Worm (Caenorhabditis elegans) whole organism, L4 larva: ENCODE data around the gene mpst-3.

Source experiments
- F37D6.2 ChIP-seq: sonication (generic microtip); optimal IDR thresholded peaks from 2 replicates; lab custom pipeline; 2016; ENCODE audit warnings: mild to moderate bottlenecking, missing genetic modification characterization, missing compliant biosample characterization
- T20F7.1 ChIP-seq: fragments of 200-800 bp; sonication (Bioruptor generic); optimal IDR thresholded peaks from 2 replicates; lab custom pipeline; 2018; ENCODE audit warnings: mild to moderate bottlenecking, missing genetic modification characterization, missing compliant biosample characterization
- T26A8.4 ChIP-seq: fragments of 200-800 bp; sonication (Bioruptor generic); IDR thresholded peaks from 2 replicates; pipeline ENCODE4 v1.3.6; 2022; ENCODE audit warnings: missing genetic modification characterization, missing compliant biosample characterization
- Y105C5A.15 ChIP-seq: fragments of 200-800 bp; sonication (Bioruptor generic); IDR thresholded peaks from 2 replicates; pipeline ENCODE4 v1.3.6; 2022; ENCODE audit warnings: missing genetic modification characterization, missing compliant biosample characterization
- Y5F2A.4 ChIP-seq: fragments of 200-800 bp; sonication (Bioruptor generic); optimal IDR thresholded peaks from 2 replicates; lab custom pipeline; 2018; ENCODE audit warnings: mild to moderate bottlenecking, missing genetic modification characterization, missing compliant biosample characterization
- aha-1 ChIP-seq: fragments of 150-350 bp; peaks from one replicate; lab custom pipeline; 2014; ENCODE audit warnings: missing biosample characterization, missing genetic modification characterization
- ceh-82 ChIP-seq: sonication (generic microtip); optimal IDR thresholded peaks from 2 replicates; lab custom pipeline; 2017; ENCODE audit warnings: missing biosample characterization, missing genetic modification characterization
- ces-1 ChIP-seq: fragments of 150-350 bp; sonication (generic microtip); optimal IDR thresholded peaks from 4 replicates; lab custom pipeline; 2014; ENCODE audit warnings: missing biosample characterization, missing genetic modification reagents, missing genetic modification characterization
- ctbp-1 ChIP-seq: fragments of 200-800 bp; sonication (Bioruptor generic); IDR thresholded peaks from 2 replicates; pipeline ENCODE4 v1.3.6; 2022; ENCODE audit warnings: missing genetic modification reagents, missing genetic modification characterization, missing compliant biosample characterization
- daf-16 ChIP-seq, 3 experiments: sonication (generic microtip); optimal IDR thresholded peaks; 2 replicates each; lab custom pipeline; 2016 to 2017; ENCODE audit warnings: missing genetic modification characterization in 3 of 3, missing genetic modification reagents in 3 of 3, mild to moderate bottlenecking in 2 of 3, missing compliant biosample characterization in 2 of 3, missing biosample characterization in 1 of 3, moderate library complexity in 1 of 3
- daf-19 ChIP-seq: fragments of 200-800 bp; sonication (Bioruptor generic); conservative IDR thresholded peaks from 2 replicates; pipeline ENCODE4 v1.3.6; 2022; ENCODE audit warnings: missing genetic modification characterization, missing compliant biosample characterization
- dmd-6 ChIP-seq: fragments of 200-800 bp; sonication (Bioruptor generic); IDR thresholded peaks from 2 replicates; pipeline ENCODE4 v1.3.6; 2022; ENCODE audit warnings: missing genetic modification reagents, missing genetic modification characterization, missing compliant biosample characterization
- duxl-1 ChIP-seq: sonication (generic microtip); optimal IDR thresholded peaks from 2 replicates; lab custom pipeline; 2016; ENCODE audit warnings: mild to moderate bottlenecking, missing genetic modification characterization, moderate library complexity, missing compliant biosample characterization; ENCODE audit not compliant: poor library complexity
- dve-1 ChIP-seq: sonication (generic microtip); optimal IDR thresholded peaks from 2 replicates; lab custom pipeline; 2017; ENCODE audit warnings: antibody characterized with exemption, mild to moderate bottlenecking, missing genetic modification characterization, missing compliant biosample characterization; ENCODE audit not compliant: insufficient read depth
- egl-27 ChIP-seq: sonication (generic microtip); optimal IDR thresholded peaks from 3 replicates; lab custom pipeline; 2017; ENCODE audit warnings: missing biosample characterization, missing genetic modification reagents, missing genetic modification characterization
- egl-43 ChIP-seq: fragments of 200-800 bp; sonication (Bioruptor generic); IDR thresholded peaks from 2 replicates; pipeline ENCODE4 v1.3.6; 2022; ENCODE audit warnings: missing genetic modification reagents, missing genetic modification characterization, missing compliant biosample characterization
- fkh-10 ChIP-seq: fragments of 150-350 bp; optimal IDR thresholded peaks from 2 replicates; lab custom pipeline; 2014; ENCODE audit warnings: missing biosample characterization, missing genetic modification reagents, missing genetic modification characterization
- fos-1 ChIP-seq: fragments of 150-350 bp; optimal IDR thresholded peaks from 2 replicates; lab custom pipeline; 2014; ENCODE audit warnings: missing biosample characterization, missing genetic modification characterization
- hlh-11 ChIP-seq: fragments of 200-800 bp; sonication (Bioruptor generic); optimal IDR thresholded peaks from 2 replicates; lab custom pipeline; 2018; ENCODE audit warnings: mild to moderate bottlenecking, missing genetic modification characterization, missing compliant biosample characterization
- hlh-30 ChIP-seq: sonication (generic microtip); optimal IDR thresholded peaks from 2 replicates; lab custom pipeline; 2017; ENCODE audit warnings: antibody characterized with exemption, mild to moderate bottlenecking, missing genetic modification characterization, missing compliant biosample characterization; ENCODE audit not compliant: insufficient read depth
- hmg-1.1 ChIP-seq: fragments of 200-800 bp; sonication (Bioruptor generic); IDR thresholded peaks from 2 replicates; pipeline ENCODE4 v1.3.6; 2022; ENCODE audit warnings: missing genetic modification reagents, missing genetic modification characterization, missing compliant biosample characterization
- lin-38 ChIP-seq: fragments of 200-800 bp; sonication (Bioruptor generic); IDR thresholded peaks from 2 replicates; pipeline ENCODE4 v1.3.6; 2022; ENCODE audit warnings: missing genetic modification reagents, missing genetic modification characterization, missing compliant biosample characterization
- lin-39 ChIP-seq: fragments of 150-350 bp; optimal IDR thresholded peaks from 2 replicates; lab custom pipeline; 2014; ENCODE audit warnings: missing biosample characterization, missing genetic modification reagents, missing genetic modification characterization
- lsy-2 ChIP-seq, 2 experiments: fragments of 150-350 bp in 1 of 2; sonication (generic microtip) in 1 of 2; optimal IDR thresholded peaks; 2 replicates each; lab custom pipeline; 2014 to 2017; ENCODE audit warnings: missing biosample characterization in 2 of 2, missing genetic modification characterization in 2 of 2
- madf-5 ChIP-seq, 2 experiments: fragments of 200-800 bp; sonication (Bioruptor generic); IDR thresholded peaks; 2 replicates each; pipeline ENCODE4 v1.3.6; 2022; ENCODE audit warnings: missing compliant biosample characterization in 2 of 2, missing genetic modification characterization in 2 of 2
- mdt-29 ChIP-seq: fragments of 200-800 bp; sonication (Bioruptor generic); IDR thresholded peaks from 2 replicates; pipeline ENCODE4 v1.3.6; 2022; ENCODE audit warnings: missing genetic modification reagents, missing genetic modification characterization, missing compliant biosample characterization
- mep-1 ChIP-seq: fragments of 150-350 bp; sonication (generic microtip); optimal IDR thresholded peaks from 3 replicates; lab custom pipeline; 2014; ENCODE audit warnings: missing biosample characterization, missing genetic modification characterization
- mxl-2 ChIP-seq: fragments of 200-800 bp; sonication (Bioruptor generic); conservative IDR thresholded peaks from 2 replicates; pipeline ENCODE4 v1.3.6; 2022; ENCODE audit warnings: missing genetic modification reagents, missing genetic modification characterization, missing compliant biosample characterization
- nhr-42 ChIP-seq: fragments of 200-800 bp; sonication (Bioruptor generic); IDR thresholded peaks from 2 replicates; pipeline ENCODE4 v1.3.6; 2022; ENCODE audit warnings: missing genetic modification characterization, missing compliant biosample characterization
- php-3 ChIP-seq: fragments of 200-800 bp; sonication (Bioruptor generic); IDR thresholded peaks from 2 replicates; pipeline ENCODE4 v1.3.6; 2022; ENCODE audit warnings: missing genetic modification reagents, missing genetic modification characterization, missing compliant biosample characterization
- rbr-2 ChIP-seq: sonication (generic microtip); optimal IDR thresholded peaks from 2 replicates; lab custom pipeline; 2016; ENCODE audit warnings: missing genotype, missing genetic modification characterization, missing compliant biosample characterization
- saeg-2 ChIP-seq: fragments of 200-800 bp; sonication (Bioruptor generic); IDR thresholded peaks from 2 replicates; pipeline ENCODE4 v1.3.6; 2022; ENCODE audit warnings: missing genetic modification reagents, missing genetic modification characterization, missing compliant biosample characterization
- snpc-4 ChIP-seq: fragments of 150-350 bp; optimal IDR thresholded peaks from 2 replicates; lab custom pipeline; 2014; ENCODE audit warnings: missing biosample characterization, missing genetic modification characterization
- tag-97 ChIP-seq: fragments of 200-800 bp; sonication (Bioruptor generic); IDR thresholded peaks from 2 replicates; pipeline ENCODE4 v1.3.6; 2022; ENCODE audit warnings: missing genetic modification characterization, missing compliant biosample characterization
- tra-1 ChIP-seq: fragments of 200-800 bp; sonication (Bioruptor generic); IDR thresholded peaks from 2 replicates; pipeline ENCODE4 v1.3.6; 2022; ENCODE audit warnings: missing genetic modification reagents, missing genetic modification characterization, missing compliant biosample characterization
- unc-62 ChIP-seq, 3 experiments: fragments of 150-350 bp in 1 of 3; sonication (generic microtip); optimal IDR thresholded peaks in 2 of 3; peaks in 1 of 3; 1 replicate in 1 of 3; 2 replicates in 2 of 3; lab custom pipeline; 2014 to 2017; ENCODE audit warnings: missing biosample characterization in 3 of 3, missing genetic modification characterization in 3 of 3, missing genetic modification reagents in 3 of 3, missing genotype in 1 of 3
- zag-1 ChIP-seq: fragments of 150-350 bp; optimal IDR thresholded peaks from 2 replicates; lab custom pipeline; 2014; ENCODE audit warnings: missing biosample characterization, missing genetic modification characterization
- zip-2 ChIP-seq: fragments of 150-350 bp; optimal IDR thresholded peaks from 2 replicates; lab custom pipeline; 2014; ENCODE audit warnings: missing biosample characterization, missing genetic modification characterization
- ztf-11 ChIP-seq: fragments of 150-350 bp; optimal IDR thresholded peaks from 2 replicates; lab custom pipeline; 2014; ENCODE audit warnings: missing biosample characterization, missing genetic modification characterization

Gene mpst-3

ce11 chrV:14851206-14851605, 44.2 kb upstream of the mpst-3 start:
- TF ChIP-seq lsy-2 (tag; optimal IDR thresholded peaks at IDR 0.05; lab: Kevin White, UChicago), result peak in 1 of 2 experiments; percentile 8
- TF ChIP-seq Y105C5A.15 (GFP tag; lab: Robert Waterston, UW), result no peak
- TF ChIP-seq egl-43 (GFP tag; lab: Robert Waterston, UW), result 0 out of 2 replicates have a peak, but pooled peaks have one; percentile 21
- peak; percentile 49 for TF ChIP-seq aha-1 (tag; lab: Kevin White, UChicago)
- no peak for TF ChIP-seq ceh-82
- TF ChIP-seq mep-1 (tag; lab: Kevin White, UChicago), result peak; percentile 17
- 0 out of 2 replicates have a peak, but pooled peaks have one; percentile 11 for TF ChIP-seq mdt-29 (GFP tag; lab: Robert Waterston, UW)
- TF ChIP-seq daf-19 (GFP tag; lab: Robert Waterston, UW), result 0 out of 2 replicates have a peak, but pooled peaks have one; percentile 28
- no peak for TF ChIP-seq zag-1
- TF ChIP-seq hmg-1.1, result peak; percentile 63
- no peak for TF ChIP-seq ztf-11 (tag; lab: Kevin White, UChicago)
- 0 out of 2 replicates have a peak, but pooled peaks have one; percentile 10 for TF ChIP-seq ctbp-1 (GFP tag; lab: Robert Waterston, UW)
- no peak for TF ChIP-seq saeg-2 (GFP tag; lab: Robert Waterston, UW)
- peak; percentile 21 for TF ChIP-seq hlh-30 (tag; lab: Kevin White, UChicago)
- no peak for TF ChIP-seq madf-5 (GFP tag; IDR thresholded peaks at IDR 0.05; lab: Robert Waterston, UW)
- no peak for TF ChIP-seq F37D6.2 (tag; lab: Kevin White, UChicago)
- TF ChIP-seq dmd-6 (GFP tag; lab: Robert Waterston, UW), result peak; percentile 15; the same call in 1 of the 2 replicates
- peak; percentile 9 for TF ChIP-seq rbr-2 (tag; lab: Kevin White, UChicago)
- TF ChIP-seq ces-1 (GFP tag; lab: Kevin White, UChicago), result peak; percentile 25

- TF ChIP-seq daf-16 (GFP tag; optimal IDR thresholded peaks at IDR 0.05; lab: Kevin White, UChicago) (no peak), daf-16 (tag; optimal IDR thresholded peaks at IDR 0.05; lab: Kevin White, UChicago) (peak; percentile 54), php-3 (peak; percentile 53; the same call in 1 of the 2 replicates), Y5F2A.4 (no peak), hlh-11 (no peak), dve-1 (tag; lab: Kevin White, UChicago) (peak; percentile 70)
These were observed 43.5 kb upstream of the mpst-3 start for ce11 chrV:14851972-14852371.

ce11 chrV:14852620-14853019, 42.8 kb upstream of the mpst-3 start:
- TF ChIP-seq nhr-42 (GFP tag; lab: Robert Waterston, UW), result no peak
- no peak for TF ChIP-seq egl-27 (tag; lab: Kevin White, UChicago)
- no peak for TF ChIP-seq T20F7.1
- TF ChIP-seq unc-62 (GFP tag; optimal IDR thresholded peaks at IDR 0.05 in 1 of 2; lab: Kevin White, UChicago), result peak in 1 of 2 experiments; percentile 85
- no peak for TF ChIP-seq unc-62 (tag; optimal IDR thresholded peaks at IDR 0.05; lab: Kevin White, UChicago)
- TF ChIP-seq aha-1 (tag; lab: Kevin White, UChicago), result peak; percentile 90
- TF ChIP-seq, all 104 proteins: peak for 2

ce11 chrV:14853739-14854138, 41.7 kb upstream of the mpst-3 start:
- TF ChIP-seq hmg-1.1 (no peak), tag-97 (GFP tag; lab: Robert Waterston, UW) (no peak), fkh-10 (GFP tag; lab: Kevin White, UChicago) (no peak), mxl-2 (peak; percentile 83), zip-2 (tag; lab: Kevin White, UChicago) (no peak), tra-1 (GFP tag; lab: Robert Waterston, UW) (no peak), T26A8.4 (GFP tag; lab: Robert Waterston, UW) (no peak), hlh-30 (tag; lab: Kevin White, UChicago) (no peak), lin-39 (no peak), dmd-6 (GFP tag; lab: Robert Waterston, UW) (peak; percentile 86), duxl-1 (tag; lab: Kevin White, UChicago) (no peak), php-3 (no peak), daf-16 (GFP tag; optimal IDR thresholded peaks at IDR 0.05; lab: Kevin White, UChicago) (no peak), daf-16 (tag; optimal IDR thresholded peaks at IDR 0.05; lab: Kevin White, UChicago) (no peak), fos-1 (tag; lab: Kevin White, UChicago) (no peak), snpc-4 (tag; lab: Kevin White, UChicago) (no peak), lin-38 (GFP tag; lab: Robert Waterston, UW) (no peak)
- TF ChIP-seq, all 104 proteins: peak for 2
